Fruit fly (Drosophila melanogaster) whole organism, embryonic: ENCODE results near the gene bib.

ENCODE experiments used
- Atf3 ChIP-seq: fragments of 200-800 bp; sonication (Bioruptor generic); optimal IDR thresholded peaks from 3 replicates; lab custom pipeline; 2016; ENCODE audit warnings: missing biosample characterization, missing genetic modification characterization
- Awh ChIP-seq: fragments of 200-800 bp; sonication (Bioruptor generic); IDR thresholded peaks from 2 replicates; pipeline ENCODE4, ENCODE4 v1.3.6; 2022; ENCODE audit warnings: missing biosample characterization, missing genetic modification characterization
- Bteb2 ChIP-seq: fragments of 200-800 bp; sonication (Bioruptor generic); optimal IDR thresholded peaks from 2 replicates; lab custom pipeline; 2016; ENCODE audit warnings: missing biosample characterization, missing genetic modification characterization
- CG1024 ChIP-seq: fragments of 200-800 bp; sonication (Bioruptor generic); IDR thresholded peaks from 2 replicates; pipeline ENCODE4 v1.3.6; 2022; ENCODE audit warnings: missing biosample characterization, missing genetic modification characterization
- CG10431 ChIP-seq: fragments of 200-800 bp; sonication (Bioruptor generic); optimal IDR thresholded peaks from 3 replicates; lab custom pipeline; 2018; ENCODE audit warnings: missing biosample characterization, mild to moderate bottlenecking, missing genetic modification characterization
- CG10543 ChIP-seq: fragments of 200-800 bp; sonication (Bioruptor generic); optimal IDR thresholded peaks from 3 replicates; lab custom pipeline; 2017; ENCODE audit warnings: missing biosample characterization, mild to moderate bottlenecking, missing genetic modification characterization, moderate library complexity
- CG11695 ChIP-seq: fragments of 200-800 bp; sonication (Bioruptor generic); IDR thresholded peaks from 3 replicates; pipeline ENCODE4 v1.3.6; 2022; ENCODE audit warnings: missing biosample characterization, missing genetic modification characterization
- CG13894 ChIP-seq: fragments of 200-800 bp; sonication (Bioruptor generic); optimal IDR thresholded peaks from 3 replicates; lab custom pipeline; 2018; ENCODE audit warnings: missing biosample characterization, mild to moderate bottlenecking, missing genetic modification characterization, moderate library complexity
- CG14050 ChIP-seq: fragments of 200-800 bp; sonication (Bioruptor generic); IDR thresholded peaks from 3 replicates; pipeline ENCODE4 v1.3.6; 2022; ENCODE audit warnings: missing biosample characterization, missing genetic modification characterization
- CG1603 ChIP-seq: fragments of 200-800 bp; sonication (Bioruptor generic); optimal IDR thresholded peaks from 2 replicates; lab custom pipeline; 2019; ENCODE audit warnings: missing biosample characterization, mild to moderate bottlenecking, missing genetic modification characterization, moderate library complexity
- CG1647 ChIP-seq: fragments of 200-800 bp; sonication (Bioruptor generic); optimal IDR thresholded peaks from 3 replicates; lab custom pipeline; 2016; ENCODE audit warnings: missing biosample characterization, missing genetic modification characterization
- CG16815 ChIP-seq: fragments of 200-800 bp; sonication (Bioruptor generic); optimal IDR thresholded peaks from 3 replicates; lab custom pipeline; 2017; ENCODE audit warnings: missing biosample characterization, mild to moderate bottlenecking, missing genetic modification characterization
- CG17361 ChIP-seq: fragments of 200-800 bp; sonication (Bioruptor generic); IDR thresholded peaks from 3 replicates; pipeline ENCODE4 v1.3.6; 2022; ENCODE audit warnings: missing biosample characterization, missing genetic modification characterization
- CG18262 ChIP-seq: fragments of 200-800 bp; optimal IDR thresholded peaks from 3 replicates; lab custom pipeline; 2019; ENCODE audit warnings: missing biosample characterization, mild to moderate bottlenecking, missing genetic modification characterization, moderate library complexity
- CG18599 ChIP-seq: fragments of 200-800 bp; sonication (Bioruptor generic); optimal IDR thresholded peaks from 3 replicates; lab custom pipeline; 2017; ENCODE audit warnings: missing biosample characterization, missing genetic modification characterization, mild to moderate bottlenecking, moderate library complexity, missing genetic modification reagents
- CG32532 ChIP-seq: fragments of 200-800 bp; sonication (Bioruptor generic); IDR thresholded peaks from 2 replicates; pipeline ENCODE4 v1.3.6; 2022; ENCODE audit warnings: missing biosample characterization, missing genetic modification characterization
- CG32767 ChIP-seq: fragments of 200-800 bp; sonication (Bioruptor generic); IDR thresholded peaks from 2 replicates; pipeline ENCODE4 v1.3.6; 2022; ENCODE audit warnings: missing biosample characterization, missing genetic modification characterization
- CG33557 ChIP-seq: fragments of 200-800 bp; sonication (Bioruptor generic); optimal IDR thresholded peaks from 2 replicates; lab custom pipeline; 2019; ENCODE audit warnings: missing biosample characterization, mild to moderate bottlenecking, missing genetic modification characterization, moderate library complexity
- CG3995 ChIP-seq: fragments of 200-800 bp; sonication (Bioruptor generic); optimal IDR thresholded peaks from 3 replicates; lab custom pipeline; 2016; ENCODE audit warnings: missing biosample characterization, missing genetic modification characterization
- CG4282 ChIP-seq: fragments of 200-800 bp; sonication (Bioruptor generic); optimal IDR thresholded peaks from 2 replicates; lab custom pipeline; 2016; ENCODE audit warnings: missing biosample characterization, missing genetic modification characterization
- CG4360 ChIP-seq: fragments of 200-800 bp; sonication (Bioruptor generic); IDR thresholded peaks from 2 replicates; pipeline ENCODE4 v1.3.6; 2022; ENCODE audit warnings: missing biosample characterization, missing genetic modification characterization
- CG5953 ChIP-seq: fragments of 200-800 bp; sonication (Bioruptor generic); IDR thresholded peaks from 2 replicates; pipeline ENCODE4 v1.3.6; 2022; ENCODE audit warnings: missing biosample characterization, missing genetic modification characterization
- CG7357 ChIP-seq: fragments of 200-800 bp; sonication (Bioruptor generic); IDR thresholded peaks from 3 replicates; pipeline ENCODE4 v1.3.6; 2022; ENCODE audit warnings: missing biosample characterization, missing genetic modification characterization
- CG8281 ChIP-seq: fragments of 200-800 bp; sonication (Bioruptor generic); optimal IDR thresholded peaks from 2 replicates; lab custom pipeline; 2018; ENCODE audit warnings: missing biosample characterization, mild to moderate bottlenecking, missing genetic modification characterization, moderate library complexity
- CG8478 ChIP-seq: fragments of >200 bp; optimal IDR thresholded peaks from 2 replicates; lab custom pipeline; 2018
- Hmr ChIP-seq: fragments of 200-800 bp; sonication (Bioruptor generic); optimal IDR thresholded peaks from 3 replicates; lab custom pipeline; 2017; ENCODE audit warnings: mild to moderate bottlenecking, missing biosample characterization, missing genetic modification reagents, missing genetic modification characterization
- MESR4 ChIP-seq: fragments of 200-800 bp; sonication (Bioruptor generic); optimal IDR thresholded peaks from 2 replicates; lab custom pipeline; 2018; ENCODE audit warnings: missing biosample characterization, mild to moderate bottlenecking, missing genetic modification characterization, moderate library complexity
- Max ChIP-seq: fragments of 200-800 bp; sonication (Bioruptor generic); optimal IDR thresholded peaks from 2 replicates; lab custom pipeline; 2016; ENCODE audit warnings: missing biosample characterization, mild to moderate bottlenecking, missing genetic modification characterization
- Oaz ChIP-seq: fragments of 200-800 bp; sonication (Bioruptor generic); IDR thresholded peaks from 2 replicates; pipeline ENCODE4 v1.3.6; 2022; ENCODE audit warnings: missing biosample characterization, missing genetic modification characterization
- Poxn ChIP-seq: fragments of 200-800 bp; sonication (Bioruptor generic); IDR thresholded peaks from 2 replicates; pipeline ENCODE4 v1.3.6; 2022; ENCODE audit warnings: missing biosample characterization, missing genetic modification characterization
- Sry-δ ChIP-seq: fragments of 200-800 bp; sonication (Bioruptor generic); optimal IDR thresholded peaks from 2 replicates; lab custom pipeline; 2016; ENCODE audit warnings: missing biosample characterization, missing genetic modification characterization
- Tbp ChIP-seq: fragments of >200 bp; optimal IDR thresholded peaks from 2 replicates; lab custom pipeline; 2018; ENCODE audit warnings: missing biosample characterization, missing genetic modification characterization
- Trl ChIP-seq, 3 experiments: fragments of >200 bp in 2 of 3; fragments of 200-800 bp in 1 of 3; sonication (Bioruptor generic) in 1 of 3; optimal IDR thresholded peaks; 2 replicates in 1 of 3; 3 replicates in 2 of 3; lab custom pipeline; 2016 to 2017; ENCODE audit warnings: missing biosample characterization in 1 of 3, missing genetic modification characterization in 1 of 3
- al ChIP-seq: fragments of 200-800 bp; sonication (Bioruptor generic); IDR thresholded peaks from 2 replicates; pipeline ENCODE4 v1.3.6; 2022; ENCODE audit warnings: missing biosample characterization, missing genetic modification characterization
- cad ChIP-seq: fragments of >200 bp; optimal IDR thresholded peaks from 2 replicates; lab custom pipeline; 2017; ENCODE audit warnings: missing biosample characterization, missing genetic modification characterization
- cato ChIP-seq: fragments of 200-800 bp; sonication (Bioruptor generic); optimal IDR thresholded peaks from 2 replicates; lab custom pipeline; 2016; ENCODE audit warnings: missing biosample characterization, missing genetic modification characterization, borderline replicate concordance
- chinmo ChIP-seq: fragments of 200-800 bp; sonication (Bioruptor generic); IDR thresholded peaks from 4 replicates; pipeline ENCODE4 v1.3.6; 2022; ENCODE audit warnings: missing biosample characterization, missing genetic modification characterization; ENCODE audit not compliant: partially characterized antibody
- ci ChIP-seq: fragments of 200-800 bp; sonication (Bioruptor generic); IDR thresholded peaks from 3 replicates; pipeline ENCODE4 v1.3.6; 2022; ENCODE audit warnings: missing biosample characterization, missing genetic modification characterization
- cwo ChIP-seq: fragments of 200-800 bp; sonication (Bioruptor generic); optimal IDR thresholded peaks from 3 replicates; lab custom pipeline; 2017; ENCODE audit warnings: missing biosample characterization, missing genetic modification characterization, mild to moderate bottlenecking, moderate library complexity, missing genetic modification reagents
- en ChIP-seq: fragments of 200-800 bp; sonication (Bioruptor generic); optimal IDR thresholded peaks from 2 replicates; lab custom pipeline; 2016; ENCODE audit warnings: missing biosample characterization, missing genetic modification characterization
- hth ChIP-seq: fragments of >200 bp; optimal IDR thresholded peaks from 2 replicates; lab custom pipeline; 2017; ENCODE audit warnings: inconsistent platforms
- oc ChIP-seq: fragments of 200-800 bp; sonication (Bioruptor generic); optimal IDR thresholded peaks from 2 replicates; lab custom pipeline; 2018; ENCODE audit warnings: missing biosample characterization, mild to moderate bottlenecking, missing genetic modification characterization, moderate library complexity
- schlank ChIP-seq: fragments of 200-800 bp; sonication (Bioruptor generic); optimal IDR thresholded peaks from 2 replicates; lab custom pipeline; 2018; ENCODE audit warnings: missing biosample characterization, mild to moderate bottlenecking, missing genetic modification characterization
- sr ChIP-seq: fragments of 200-800 bp; sonication (Bioruptor generic); IDR thresholded peaks from 3 replicates; pipeline ENCODE4 v1.3.6; 2022; ENCODE audit warnings: missing biosample characterization, missing genetic modification characterization
- tgo ChIP-seq: fragments of 200-800 bp; sonication (Bioruptor generic); IDR thresholded peaks from 3 replicates; pipeline ENCODE4 v1.3.6; 2022; ENCODE audit warnings: missing biosample characterization, missing genetic modification characterization
- tin ChIP-seq: fragments of 200-800 bp; sonication (Bioruptor generic); optimal IDR thresholded peaks from 3 replicates; lab custom pipeline; 2016; ENCODE audit warnings: missing biosample characterization, missing genetic modification characterization
- tx ChIP-seq: fragments of 200-800 bp; sonication (Bioruptor generic); optimal IDR thresholded peaks from 2 replicates; lab custom pipeline; 2016; ENCODE audit warnings: missing biosample characterization, missing genetic modification characterization
- vnd ChIP-seq: fragments of 200-800 bp; sonication (Bioruptor generic); IDR thresholded peaks from 3 replicates; pipeline ENCODE4 v1.3.6; 2022; ENCODE audit warnings: missing biosample characterization, missing genetic modification characterization; ENCODE audit not compliant: partially characterized antibody
- vvl ChIP-seq: fragments of 200-800 bp; sonication (Bioruptor generic); IDR thresholded peaks from 2 replicates; pipeline ENCODE4 v1.3.6; 2022; ENCODE audit warnings: missing biosample characterization, missing genetic modification characterization

Gene bib

DNA sequence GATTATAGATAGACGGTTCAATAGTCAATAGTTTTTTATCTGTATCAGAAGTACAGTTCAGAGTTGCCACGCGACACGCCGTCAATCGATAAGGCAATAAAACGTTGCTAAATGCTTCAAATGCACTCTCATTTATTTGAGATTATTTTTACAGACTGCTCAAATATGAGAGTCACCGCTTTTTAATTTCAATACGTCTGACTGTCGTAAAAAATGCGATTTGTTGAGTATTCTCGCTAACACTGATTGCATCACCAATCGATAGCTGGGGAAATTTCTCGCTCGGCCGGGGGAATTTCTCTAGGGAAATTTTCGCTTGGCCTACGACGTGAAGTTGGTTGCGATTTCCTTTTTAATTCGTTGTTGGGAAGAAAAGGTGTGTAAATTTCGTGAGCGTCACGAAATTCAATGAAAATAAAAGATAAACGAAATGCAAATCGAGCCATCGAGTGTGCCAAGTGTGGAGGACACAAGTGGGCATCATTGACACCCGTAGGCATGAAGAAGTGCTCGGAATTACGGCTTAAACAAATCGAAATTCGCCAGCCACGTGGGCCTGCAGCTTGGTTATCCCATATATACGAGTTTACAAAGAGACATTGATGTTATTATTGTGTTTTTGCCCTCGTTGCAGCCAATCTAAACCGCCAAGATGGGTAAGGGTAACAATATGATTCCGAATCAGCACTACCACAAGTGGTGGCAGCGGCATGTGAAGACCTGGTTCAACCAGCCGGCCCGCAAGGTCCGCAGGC lies 17.3 kb upstream of the bib start, which contains the start of the genes Dref and RpL13 (continued):
- peak; percentile 69 for TF ChIP-seq CG1024 (GFP tag; lab: Robert Waterston, UW)
- TF ChIP-seq CG14050, result peak; percentile 69
- TF ChIP-seq hth (lab: Kevin White, UChicago), result no peak
- peak; percentile 73 for TF ChIP-seq Max
- TF ChIP-seq CG18262, result peak; percentile 80
- 0 out of 3 replicates have a peak, but pooled peaks have one; percentile 41 for TF ChIP-seq CG7357 (GFP tag; lab: Robert Waterston, UW)
- TF ChIP-seq Tbp, result no peak
- TF ChIP-seq Bteb2 (GFP tag; lab: Kevin White, UChicago), result peak; percentile 81
- TF ChIP-seq Poxn (GFP tag; lab: Robert Waterston, UW), result peak; percentile 57; the same call in 1 of the 2 replicates
- peak; percentile 70 for TF ChIP-seq CG8281 (tag; lab: Kevin White, UChicago)
- peak; percentile 98 for TF ChIP-seq CG10543 (GFP tag; lab: Kevin White, UChicago)
- peak; percentile 81 for TF ChIP-seq CG32532
- TF ChIP-seq Trl (optimal IDR thresholded peaks at IDR 0.05; lab: Kevin White, UChicago), result no peak
- TF ChIP-seq Trl (GFP tag; optimal IDR thresholded peaks at IDR 0.05; lab: Kevin White, UChicago), result peak; percentile 90
- peak; percentile 77 for TF ChIP-seq CG3995
- peak; percentile 74 for TF ChIP-seq Atf3
- TF ChIP-seq CG18599, result peak; percentile 92
- peak; percentile 90 for TF ChIP-seq vvl (GFP tag; lab: Robert Waterston, UW)
- TF ChIP-seq tin (GFP tag; lab: Kevin White, UChicago), result peak; percentile 69
- no peak for TF ChIP-seq cad (GFP tag; lab: Kevin White, UChicago)
- peak; percentile 83 for TF ChIP-seq CG4282 (GFP tag; lab: Kevin White, UChicago)
- peak; percentile 72 for TF ChIP-seq tgo (GFP tag; lab: Robert Waterston, UW)
- TF ChIP-seq vnd, result peak; percentile 81
- peak; percentile 31 for TF ChIP-seq CG16815 (GFP tag; lab: Kevin White, UChicago)
- TF ChIP-seq CG13894 (tag; lab: Kevin White, UChicago), result peak; percentile 85
- peak; percentile 81 for TF ChIP-seq cwo
- TF ChIP-seq CG10431, result peak; percentile 94
- TF ChIP-seq Oaz (GFP tag; lab: Robert Waterston, UW), result peak; percentile 71
- TF ChIP-seq CG4360 (GFP tag; lab: Robert Waterston, UW), result 0 out of 2 replicates have a peak, but pooled peaks have one; percentile 28
- TF ChIP-seq oc, result peak; percentile 60
- peak; percentile 68 for TF ChIP-seq al (GFP tag; lab: Robert Waterston, UW)
- peak; percentile 75 for TF ChIP-seq Awh (GFP tag; lab: Robert Waterston, UW)
- TF ChIP-seq CG1603 (tag; lab: Kevin White, UChicago), result peak; percentile 90
- peak; percentile 66 for TF ChIP-seq CG1647 (GFP tag; lab: Kevin White, UChicago)
- peak; percentile 86 for TF ChIP-seq en (GFP tag; lab: Kevin White, UChicago)
- TF ChIP-seq Hmr, result peak; percentile 96
- peak; percentile 98 for TF ChIP-seq MESR4 (GFP tag; lab: Kevin White, UChicago)
- peak; percentile 85; the same call in 2 of the 3 replicates for TF ChIP-seq sr (GFP tag; lab: Robert Waterston, UW)
- peak; percentile 76 for TF ChIP-seq CG32767 (GFP tag; lab: Robert Waterston, UW)
- TF ChIP-seq CG8478 (lab: Kevin White, UChicago), result no peak
- peak; percentile 90 for TF ChIP-seq CG17361 (GFP tag; lab: Robert Waterston, UW)
- TF ChIP-seq cato (GFP tag; lab: Kevin White, UChicago), result peak; percentile 65
- TF ChIP-seq Sry-δ (GFP tag; lab: Kevin White, UChicago), result peak; percentile 92
- TF ChIP-seq schlank, result peak; percentile 95
- TF ChIP-seq CG11695, result peak; percentile 59; the same call in 1 of the 3 replicates
- peak; percentile 98 for TF ChIP-seq ci (GFP tag; lab: Robert Waterston, UW)
- TF ChIP-seq CG33557 (GFP tag; lab: Kevin White, UChicago), result peak; percentile 89
- TF ChIP-seq chinmo, result 0 out of 4 replicates have a peak, but pooled peaks have one; percentile 22
- TF ChIP-seq tx (GFP tag; lab: Kevin White, UChicago), result peak; percentile 77
- TF ChIP-seq CG5953 (GFP tag; lab: Robert Waterston, UW), result peak; percentile 73
